Worm (Caenorhabditis elegans): ENCODE data around the gene srh-208.

DNA sequence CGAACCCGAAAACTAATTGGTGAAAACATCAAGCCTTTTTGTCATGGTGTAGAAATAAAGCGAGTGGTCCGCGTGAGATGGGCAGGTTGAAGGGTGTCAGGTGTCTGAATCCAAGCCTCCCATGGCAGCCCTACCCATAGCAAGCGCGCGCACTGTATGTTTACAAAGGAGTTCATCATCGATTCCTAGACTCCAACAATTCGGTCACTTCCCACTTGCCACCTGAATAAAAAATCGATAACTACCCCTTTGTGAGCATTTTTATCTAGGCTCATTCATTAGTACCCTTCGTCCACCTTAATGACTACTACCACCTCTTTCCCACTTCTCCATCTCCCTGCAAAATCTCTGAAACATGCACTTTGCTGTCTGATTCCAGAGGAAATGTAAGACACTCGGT is 4.2 kb upstream of the srh-208 start, which contains the start of gene fbxb-64:
- no peak for TF ChIP-seq hnd-1 (tag; optimal IDR thresholded peaks at IDR 0.05)
- no peak for TF ChIP-seq ama-1 (optimal IDR thresholded peaks at IDR 0.05)
- TF ChIP-seq hmg-4 (GFP tag; optimal IDR thresholded peaks at IDR 0.05): no peak
- TF ChIP-seq flt-1 (GFP tag; IDR thresholded peaks at IDR 0.05): no peak
- TF ChIP-seq ceh-36 (tag; optimal IDR thresholded peaks at IDR 0.05): no peak

Measured in whole organism, early embryonic.